Fruit fly (Drosophila melanogaster): ENCODE results near the gene CG42685.

CG42685 gene

dm6 chr2L:14688274-14688840 is 41.6 kb downstream of the CG42685 start:
- TF ChIP-seq usp (GFP tag; optimal IDR thresholded peaks at IDR 0.05) = no peak
- no peak for TF ChIP-seq pan (optimal IDR thresholded peaks at IDR 0.05)
- TF ChIP-seq Dll (optimal IDR thresholded peaks at IDR 0.05) = no peak
- TF ChIP-seq EcR (GFP tag; optimal IDR thresholded peaks at IDR 0.05) = no peak
- TF ChIP-seq CG8478 (optimal IDR thresholded peaks at IDR 0.05) = no peak
- TF ChIP-seq psq (optimal IDR thresholded peaks at IDR 0.05) = no peak

- TF ChIP-seq Dll (optimal IDR thresholded peaks at IDR 0.05) = no peak
- no peak for TF ChIP-seq CG8478 (optimal IDR thresholded peaks at IDR 0.05)
- no peak for TF ChIP-seq EcR (GFP tag; optimal IDR thresholded peaks at IDR 0.05)
- no peak for TF ChIP-seq pan (optimal IDR thresholded peaks at IDR 0.05)
- TF ChIP-seq usp (GFP tag; optimal IDR thresholded peaks at IDR 0.05) = no peak
- TF ChIP-seq psq (optimal IDR thresholded peaks at IDR 0.05) = no peak
Measured at dm6 chr2L:14687359-14687758, 42.6 kb downstream of the CG42685 start.

- TF ChIP-seq psq (optimal IDR thresholded peaks at IDR 0.05) (no peak), EcR (GFP tag; optimal IDR thresholded peaks at IDR 0.05) (no peak), pan (optimal IDR thresholded peaks at IDR 0.05) (no peak), Dll (optimal IDR thresholded peaks at IDR 0.05) (no peak), usp (GFP tag; optimal IDR thresholded peaks at IDR 0.05) (no peak), CG8478 (optimal IDR thresholded peaks at IDR 0.05) (no peak)
Measured at dm6 chr2L:14685637-14686232, 44.2 kb downstream of the CG42685 start.

- no peak for TF ChIP-seq usp (GFP tag; optimal IDR thresholded peaks at IDR 0.05)
- TF ChIP-seq Dll (optimal IDR thresholded peaks at IDR 0.05) = no peak
- no peak for TF ChIP-seq CG8478 (optimal IDR thresholded peaks at IDR 0.05)
- TF ChIP-seq EcR (GFP tag; optimal IDR thresholded peaks at IDR 0.05) = peak in 1 of 2 experiments; percentile 80
- no peak for TF ChIP-seq pan (optimal IDR thresholded peaks at IDR 0.05)
- TF ChIP-seq psq (optimal IDR thresholded peaks at IDR 0.05) = no peak
Measured at dm6 chr2L:14684966-14685365, 45.0 kb downstream of the CG42685 start.

- TF ChIP-seq usp (GFP tag; optimal IDR thresholded peaks at IDR 0.05) (no peak), Dll (optimal IDR thresholded peaks at IDR 0.05) (no peak), CG8478 (optimal IDR thresholded peaks at IDR 0.05) (no peak), pan (optimal IDR thresholded peaks at IDR 0.05) (no peak), psq (optimal IDR thresholded peaks at IDR 0.05) (no peak), EcR (GFP tag; optimal IDR thresholded peaks at IDR 0.05) (no peak)
Measured at dm6 chr2L:14683596-14683995, 46.4 kb downstream of the CG42685 start.

- TF ChIP-seq EcR (GFP tag; optimal IDR thresholded peaks at IDR 0.05) (peak in 1 of 2 experiments; percentile 21), CG8478 (optimal IDR thresholded peaks at IDR 0.05) (no peak)
Measured at dm6 chr2L:14682325-14682884, 47.6 kb downstream of the CG42685 start.

dm6 chr2L:14680371-14680899 is 49.5 kb downstream of the CG42685 start:
- no peak for TF ChIP-seq psq (optimal IDR thresholded peaks at IDR 0.05)
- TF ChIP-seq Dll (optimal IDR thresholded peaks at IDR 0.05) = no peak
- no peak for TF ChIP-seq usp (GFP tag; optimal IDR thresholded peaks at IDR 0.05)

dm6 chr2L:14679609-14680008 is 50.4 kb downstream of the CG42685 start:
- TF ChIP-seq psq (optimal IDR thresholded peaks at IDR 0.05) = no peak
- TF ChIP-seq EcR (GFP tag; optimal IDR thresholded peaks at IDR 0.05) = no peak
- no peak for TF ChIP-seq Dll (optimal IDR thresholded peaks at IDR 0.05)
- no peak for TF ChIP-seq pan (optimal IDR thresholded peaks at IDR 0.05)
- TF ChIP-seq usp (GFP tag; optimal IDR thresholded peaks at IDR 0.05) = no peak
- no peak for TF ChIP-seq CG8478 (optimal IDR thresholded peaks at IDR 0.05)

- no peak for TF ChIP-seq psq (optimal IDR thresholded peaks at IDR 0.05)
- TF ChIP-seq CG8478 (optimal IDR thresholded peaks at IDR 0.05) = no peak
- TF ChIP-seq Dll (optimal IDR thresholded peaks at IDR 0.05) = no peak
- no peak for TF ChIP-seq pan (optimal IDR thresholded peaks at IDR 0.05)
- no peak for TF ChIP-seq EcR (GFP tag; optimal IDR thresholded peaks at IDR 0.05)
- no peak for TF ChIP-seq usp (GFP tag; optimal IDR thresholded peaks at IDR 0.05)
Measured at dm6 chr2L:14676695-14677094, 53.3 kb downstream of the CG42685 start.
